Worm (Caenorhabditis elegans) whole organism, early embryonic: ENCODE measurements around the gene emb-4.

Experiments used
- F13C5.2 ChIP-seq: sonication (generic microtip); optimal IDR thresholded peaks from 2 replicates; lab custom pipeline; 2017; ENCODE audit warnings: mild to moderate bottlenecking, missing genetic modification characterization, inconsistent platforms, missing compliant biosample characterization
- ama-1 ChIP-seq: fragments of 150-350 bp; optimal IDR thresholded peaks from 2 replicates; lab custom pipeline; 2014
- ceh-36 ChIP-seq: sonication (generic microtip); optimal IDR thresholded peaks from 2 replicates; lab custom pipeline; 2016; ENCODE audit warnings: missing genetic modification characterization, inconsistent platforms, missing compliant biosample characterization
- ets-7 ChIP-seq: sonication (generic microtip); optimal IDR thresholded peaks from 2 replicates; lab custom pipeline; 2016; ENCODE audit warnings: missing genotype, missing genetic modification characterization, missing compliant biosample characterization
- hmg-4 ChIP-seq: fragments of 200-800 bp; sonication (Bioruptor generic); optimal IDR thresholded peaks from 2 replicates; lab custom pipeline; 2018; ENCODE audit warnings: mild to moderate bottlenecking, missing genetic modification characterization, missing compliant biosample characterization
- hnd-1 ChIP-seq: sonication (generic microtip); optimal IDR thresholded peaks from 2 replicates; lab custom pipeline; 2016; ENCODE audit warnings: missing genetic modification characterization, missing compliant biosample characterization
- pes-1 ChIP-seq: fragments of 200-800 bp; sonication (Bioruptor generic); IDR thresholded peaks from 2 replicates; pipeline ENCODE4 v1.3.6; 2022; ENCODE audit warnings: missing genetic modification reagents, missing genetic modification characterization, missing compliant biosample characterization
- tra-4 ChIP-seq: sonication (generic microtip); optimal IDR thresholded peaks from 2 replicates; lab custom pipeline; 2017; ENCODE audit warnings: missing genetic modification characterization, missing compliant biosample characterization

- TF ChIP-seq ets-7 (tag; lab: Kevin White, UChicago) (no peak), pes-1 (no peak), ama-1 (no peak), tra-4 (tag; lab: Kevin White, UChicago) (no peak), ceh-36 (tag; lab: Kevin White, UChicago) (no peak), hmg-4 (GFP tag; lab: Kevin White, UChicago) (no peak), F13C5.2 (tag; lab: Kevin White, UChicago) (no peak), hnd-1 (tag; lab: Kevin White, UChicago) (no peak)
Measured at ce11 chrV:18837125-18837524, 57.6 kb downstream of the emb-4 start, which contains the start of gene cyp-33D3.
